Worm (Caenorhabditis elegans) whole organism, L4 larva: ENCODE measurements around the gene adh-5.

Experiments used
- F37D6.2 ChIP-seq: sonication (generic microtip); optimal IDR thresholded peaks from 2 replicates; lab custom pipeline; 2016; ENCODE audit warnings: mild to moderate bottlenecking, missing genetic modification characterization, missing compliant biosample characterization
- arid-1 ChIP-seq: fragments of 200-800 bp; sonication (Bioruptor generic); conservative IDR thresholded peaks from 2 replicates; pipeline ENCODE4 v1.3.6; 2022; ENCODE audit warnings: missing genetic modification reagents, missing genetic modification characterization, missing compliant biosample characterization
- attf-4 ChIP-seq: sonication (generic microtip); optimal IDR thresholded peaks from 3 replicates; lab custom pipeline; 2017; ENCODE audit warnings: missing biosample characterization, missing genetic modification characterization
- ceh-28 ChIP-seq: fragments of 150-350 bp; optimal IDR thresholded peaks from 2 replicates; lab custom pipeline; 2014; ENCODE audit warnings: missing biosample characterization, missing genetic modification reagents, missing genetic modification characterization
- dmd-9 ChIP-seq: fragments of 200-800 bp; sonication (Bioruptor generic); IDR thresholded peaks from 2 replicates; pipeline ENCODE4 v1.3.6; 2022; ENCODE audit warnings: missing genetic modification reagents, missing genetic modification characterization, missing compliant biosample characterization
- dpl-1 ChIP-seq: fragments of 150-350 bp; optimal IDR thresholded peaks from 2 replicates; lab custom pipeline; 2014; ENCODE audit warnings: missing biosample characterization, missing genetic modification reagents, missing genetic modification characterization
- fos-1 ChIP-seq: fragments of 150-350 bp; optimal IDR thresholded peaks from 2 replicates; lab custom pipeline; 2014; ENCODE audit warnings: missing biosample characterization, missing genetic modification characterization
- nhr-11 ChIP-seq: fragments of 150-350 bp; optimal IDR thresholded peaks from 2 replicates; lab custom pipeline; 2014; ENCODE audit warnings: missing biosample characterization, missing genetic modification characterization
- nhr-25 ChIP-seq: sonication (generic microtip); optimal IDR thresholded peaks from 2 replicates; lab custom pipeline; 2017; ENCODE audit warnings: missing genetic modification characterization, mild to moderate bottlenecking, missing compliant biosample characterization, antibody characterized with exemption, moderate library complexity, borderline replicate concordance; ENCODE audit not compliant: insufficient read depth
- nhr-6 ChIP-seq: fragments of 150-350 bp; optimal IDR thresholded peaks from 2 replicates; lab custom pipeline; 2014; ENCODE audit warnings: missing biosample characterization, missing genetic modification characterization
- pqm-1 ChIP-seq: sonication (generic microtip); optimal IDR thresholded peaks from 2 replicates; lab custom pipeline; 2017; ENCODE audit warnings: missing biosample characterization, missing genetic modification characterization
- snpc-4 ChIP-seq: fragments of 150-350 bp; optimal IDR thresholded peaks from 2 replicates; lab custom pipeline; 2014; ENCODE audit warnings: missing biosample characterization, missing genetic modification characterization
- unc-62 ChIP-seq, 3 experiments: fragments of 150-350 bp in 1 of 3; sonication (generic microtip); optimal IDR thresholded peaks in 2 of 3; peaks in 1 of 3; 1 replicate in 1 of 3; 2 replicates in 2 of 3; lab custom pipeline; 2014 to 2017; ENCODE audit warnings: missing biosample characterization in 3 of 3, missing genetic modification characterization in 3 of 3, missing genetic modification reagents in 3 of 3, missing genotype in 1 of 3
- vab-7 ChIP-seq: fragments of 200-800 bp; sonication (Bioruptor generic); IDR thresholded peaks from 2 replicates; pipeline ENCODE4 v1.3.6; 2022; ENCODE audit warnings: missing genetic modification reagents, missing genetic modification characterization, missing compliant biosample characterization

- TF ChIP-seq fos-1 (no peak), vab-7 (no peak), nhr-25 (no peak), unc-62 (GFP tag; optimal IDR thresholded peaks at IDR 0.05 in 1 of 2; lab: Kevin White, UChicago) (no peak), unc-62 (tag; optimal IDR thresholded peaks at IDR 0.05; lab: Kevin White, UChicago) (no peak), nhr-6 (tag; lab: Kevin White, UChicago) (no peak), arid-1 (GFP tag; lab: Robert Waterston, UW) (no peak), dpl-1 (GFP tag; lab: Kevin White, UChicago) (no peak), attf-4 (tag; lab: Kevin White, UChicago) (no peak), pqm-1 (tag; lab: Kevin White, UChicago) (no peak), nhr-11 (tag; lab: Kevin White, UChicago) (no peak), ceh-28 (tag; lab: Kevin White, UChicago) (no peak), snpc-4 (tag; lab: Kevin White, UChicago) (no peak), dmd-9 (GFP tag; lab: Robert Waterston, UW) (no peak), F37D6.2 (tag; lab: Kevin White, UChicago) (no peak)
These were observed 21.2 kb upstream of the adh-5 start, which contains the start of gene srlf-21 for ce11 chrV:890423-890822.
